Worm (Caenorhabditis elegans): ENCODE measurements around the gene B0198.3.

B0198.3 gene

ce11 chrX:12056973-12057372 lies at the start of gene B0198.3:
B0198.3 (minus strand) TSS chrX:12057073.
- TF ChIP-seq tab-1 (GFP tag; IDR thresholded peaks at IDR 0.05) (no peak), ztf-29 (GFP tag; IDR thresholded peaks at IDR 0.05) (no peak), klf-2 (GFP tag; conservative IDR thresholded peaks at IDR 0.05) (no peak), cog-1 (tag; optimal IDR thresholded peaks at IDR 0.05) (no peak), med-1 (GFP tag; optimal IDR thresholded peaks at IDR 0.05; ENCODE audit: insufficient read depth) (no peak), ztf-23 (GFP tag; IDR thresholded peaks at IDR 0.05) (no peak), ref-1 (GFP tag; conservative IDR thresholded peaks at IDR 0.05) (no peak), flt-1 (GFP tag; IDR thresholded peaks at IDR 0.05) (no peak)

- TF ChIP-seq med-1 (GFP tag; optimal IDR thresholded peaks at IDR 0.05; ENCODE audit: insufficient read depth) (peak; percentile 90), ztf-23 (GFP tag; IDR thresholded peaks at IDR 0.05) (peak; percentile 98), flt-1 (GFP tag; IDR thresholded peaks at IDR 0.05) (peak; percentile 99), klf-2 (GFP tag; conservative IDR thresholded peaks at IDR 0.05) (peak; percentile 98), cog-1 (tag; optimal IDR thresholded peaks at IDR 0.05) (peak; percentile 95), tab-1 (GFP tag; IDR thresholded peaks at IDR 0.05) (no peak; the same call in 1 of the 2 replicates), T22C8.4 (GFP tag; IDR thresholded peaks at IDR 0.05) (peak; percentile 97), ref-1 (GFP tag; conservative IDR thresholded peaks at IDR 0.05) (peak; percentile 96), ztf-29 (GFP tag; IDR thresholded peaks at IDR 0.05) (peak; percentile 98)
Measured at ce11 chrX:12106004-12106403, 49.1 kb upstream of the B0198.3 start.

ce11 chrX:12105458-12105857 lies 48.6 kb upstream of the B0198.3 start:
- TF ChIP-seq cog-1 (tag; optimal IDR thresholded peaks at IDR 0.05) (no peak), ztf-23 (GFP tag; IDR thresholded peaks at IDR 0.05) (no peak), ztf-29 (GFP tag; IDR thresholded peaks at IDR 0.05) (no peak), tab-1 (GFP tag; IDR thresholded peaks at IDR 0.05) (no peak), ref-1 (GFP tag; conservative IDR thresholded peaks at IDR 0.05) (no peak), T22C8.4 (GFP tag; IDR thresholded peaks at IDR 0.05) (no peak), flt-1 (GFP tag; IDR thresholded peaks at IDR 0.05) (no peak), med-1 (GFP tag; optimal IDR thresholded peaks at IDR 0.05; ENCODE audit: insufficient read depth) (no peak), klf-2 (GFP tag; conservative IDR thresholded peaks at IDR 0.05) (no peak)

DNA sequence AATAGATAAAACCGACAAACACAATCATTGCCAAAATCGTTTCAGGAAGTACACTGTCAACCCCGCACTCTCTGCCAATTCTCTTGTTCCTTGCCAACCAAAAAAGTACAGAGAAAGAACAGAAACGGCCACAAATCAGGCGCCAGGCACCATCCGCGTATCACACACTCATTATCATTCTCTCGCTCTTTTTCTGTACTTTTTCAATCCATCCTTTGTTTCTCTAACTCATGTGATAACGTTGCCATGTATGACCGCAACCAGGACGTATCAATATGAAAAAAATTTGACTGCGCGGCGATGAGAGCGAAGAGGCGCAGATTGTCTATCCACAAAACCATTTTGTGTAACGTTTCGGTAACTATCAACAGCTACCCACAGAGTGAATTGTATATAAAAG lies 47.8 kb upstream of the B0198.3 start, which contains the start of gene col-181:
Gene col-181, plus strand, starts transcription at position 301 of the 400 bp plus-strand sequence.
- TF ChIP-seq klf-2 (GFP tag; conservative IDR thresholded peaks at IDR 0.05) (no peak), ztf-23 (GFP tag; IDR thresholded peaks at IDR 0.05) (no peak), med-1 (GFP tag; optimal IDR thresholded peaks at IDR 0.05; ENCODE audit: insufficient read depth) (no peak), T22C8.4 (GFP tag; IDR thresholded peaks at IDR 0.05) (no peak), tab-1 (GFP tag; IDR thresholded peaks at IDR 0.05) (no peak), ref-1 (GFP tag; conservative IDR thresholded peaks at IDR 0.05) (no peak), ztf-29 (GFP tag; IDR thresholded peaks at IDR 0.05) (no peak), cog-1 (tag; optimal IDR thresholded peaks at IDR 0.05) (no peak), flt-1 (GFP tag; IDR thresholded peaks at IDR 0.05) (no peak)

ce11 chrX:12103712-12104111 lies 46.8 kb upstream of the B0198.3 start, which contains the start of gene W03G11.3:
W03G11.3 (minus strand) TSS chrX:12103812.
- no peak for TF ChIP-seq flt-1 (GFP tag; IDR thresholded peaks at IDR 0.05)
- TF ChIP-seq ztf-29 (GFP tag; IDR thresholded peaks at IDR 0.05), result no peak
- no peak for TF ChIP-seq med-1 (GFP tag; optimal IDR thresholded peaks at IDR 0.05; ENCODE audit: insufficient read depth)

ce11 chrX:12097995-12098394 lies 41.1 kb upstream of the B0198.3 start:
- TF ChIP-seq tab-1 (GFP tag; IDR thresholded peaks at IDR 0.05) (no peak), ztf-23 (GFP tag; IDR thresholded peaks at IDR 0.05) (no peak), flt-1 (GFP tag; IDR thresholded peaks at IDR 0.05) (no peak), klf-2 (GFP tag; conservative IDR thresholded peaks at IDR 0.05) (no peak), ztf-29 (GFP tag; IDR thresholded peaks at IDR 0.05) (no peak), T22C8.4 (GFP tag; IDR thresholded peaks at IDR 0.05) (no peak), ref-1 (GFP tag; conservative IDR thresholded peaks at IDR 0.05) (no peak), med-1 (GFP tag; optimal IDR thresholded peaks at IDR 0.05; ENCODE audit: insufficient read depth) (no peak), cog-1 (tag; optimal IDR thresholded peaks at IDR 0.05) (no peak)

DNA sequence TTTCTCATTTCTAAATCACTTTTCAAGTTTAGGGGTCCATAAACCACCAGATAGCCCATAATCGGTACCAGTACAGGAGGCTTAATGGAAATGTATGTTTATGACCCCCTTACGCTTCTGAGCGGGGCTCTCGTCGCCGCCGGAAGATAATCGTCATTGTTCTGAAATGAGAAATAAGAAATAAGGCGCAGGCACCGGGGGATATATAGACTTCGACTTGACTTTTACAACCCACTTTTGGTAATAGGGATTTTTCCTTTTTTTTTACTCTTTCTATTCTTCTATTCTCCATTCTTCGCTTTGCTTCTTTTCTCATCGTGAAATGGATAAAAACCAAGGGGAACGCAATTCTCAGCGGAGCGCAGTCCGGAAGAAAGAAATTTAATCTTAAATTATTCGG lies 38.3 kb upstream of the B0198.3 start:
- TF ChIP-seq ref-1 (GFP tag; conservative IDR thresholded peaks at IDR 0.05), result no peak
- TF ChIP-seq ztf-29 (GFP tag; IDR thresholded peaks at IDR 0.05), result no peak
- TF ChIP-seq flt-1 (GFP tag; IDR thresholded peaks at IDR 0.05), result no peak
- TF ChIP-seq klf-2 (GFP tag; conservative IDR thresholded peaks at IDR 0.05), result no peak
- no peak for TF ChIP-seq cog-1 (tag; optimal IDR thresholded peaks at IDR 0.05)
- no peak for TF ChIP-seq T22C8.4 (GFP tag; IDR thresholded peaks at IDR 0.05)
- no peak for TF ChIP-seq ztf-23 (GFP tag; IDR thresholded peaks at IDR 0.05)
- TF ChIP-seq tab-1 (GFP tag; IDR thresholded peaks at IDR 0.05), result no peak
- TF ChIP-seq med-1 (GFP tag; optimal IDR thresholded peaks at IDR 0.05; ENCODE audit: insufficient read depth), result no peak

- no peak for TF ChIP-seq ztf-29 (GFP tag; IDR thresholded peaks at IDR 0.05)
- no peak for TF ChIP-seq klf-2 (GFP tag; conservative IDR thresholded peaks at IDR 0.05)
- no peak for TF ChIP-seq flt-1 (GFP tag; IDR thresholded peaks at IDR 0.05)
- no peak for TF ChIP-seq ztf-23 (GFP tag; IDR thresholded peaks at IDR 0.05)
- no peak for TF ChIP-seq cog-1 (tag; optimal IDR thresholded peaks at IDR 0.05)
- TF ChIP-seq ref-1 (GFP tag; conservative IDR thresholded peaks at IDR 0.05), result no peak
- no peak for TF ChIP-seq tab-1 (GFP tag; IDR thresholded peaks at IDR 0.05)
- TF ChIP-seq med-1 (GFP tag; optimal IDR thresholded peaks at IDR 0.05; ENCODE audit: insufficient read depth), result no peak
- TF ChIP-seq T22C8.4 (GFP tag; IDR thresholded peaks at IDR 0.05), result no peak
Measured at ce11 chrX:12093992-12094391, 37.1 kb upstream of the B0198.3 start.

ce11 chrX:12093043-12093442 lies 36.2 kb upstream of the B0198.3 start, which contains the start of gene W03G11.4:
W03G11.4 (minus strand) TSS chrX:12093143.
- TF ChIP-seq klf-2 (GFP tag; conservative IDR thresholded peaks at IDR 0.05) (no peak), ref-1 (GFP tag; conservative IDR thresholded peaks at IDR 0.05) (no peak), tab-1 (GFP tag; IDR thresholded peaks at IDR 0.05) (no peak), ztf-29 (GFP tag; IDR thresholded peaks at IDR 0.05) (no peak), ztf-23 (GFP tag; IDR thresholded peaks at IDR 0.05) (no peak)

DNA sequence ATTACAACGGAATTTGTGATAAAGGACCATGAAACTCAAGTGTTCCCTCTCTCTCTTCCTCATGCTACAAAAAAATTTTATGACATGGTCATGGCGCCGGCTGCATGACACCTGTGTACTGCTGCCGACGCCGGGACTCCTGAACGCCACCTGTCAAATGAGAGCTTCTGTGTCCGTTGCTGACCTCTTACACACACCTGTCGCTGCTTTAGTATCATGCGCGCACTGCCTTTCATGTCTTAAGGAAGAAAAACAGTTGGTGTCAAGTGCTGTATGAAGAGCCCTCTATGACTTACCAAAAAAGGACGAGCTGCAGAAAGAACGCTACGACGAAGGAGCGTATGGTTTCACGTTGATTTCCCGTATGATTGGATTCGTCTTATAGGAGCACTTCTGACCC lies 35.7 kb upstream of the B0198.3 start:
- TF ChIP-seq klf-2 (GFP tag; conservative IDR thresholded peaks at IDR 0.05) (no peak), T22C8.4 (GFP tag; IDR thresholded peaks at IDR 0.05) (no peak), tab-1 (GFP tag; IDR thresholded peaks at IDR 0.05) (no peak), flt-1 (GFP tag; IDR thresholded peaks at IDR 0.05) (no peak), ztf-23 (GFP tag; IDR thresholded peaks at IDR 0.05) (no peak), ztf-29 (GFP tag; IDR thresholded peaks at IDR 0.05) (no peak), ref-1 (GFP tag; conservative IDR thresholded peaks at IDR 0.05) (no peak), cog-1 (tag; optimal IDR thresholded peaks at IDR 0.05) (no peak), med-1 (GFP tag; optimal IDR thresholded peaks at IDR 0.05; ENCODE audit: insufficient read depth) (no peak)
